Fruit fly (Drosophila melanogaster) whole organism, embryonic: ENCODE data around the gene gl.

ENCODE experiments used
- B-H1 ChIP-seq: fragments of 200-800 bp; sonication (Bioruptor generic); IDR thresholded peaks from 3 replicates; pipeline ENCODE4 v1.3.6; 2022; ENCODE audit warnings: missing biosample characterization, missing genetic modification characterization
- Bdp1 ChIP-seq: fragments of 200-800 bp; sonication (Bioruptor generic); optimal IDR thresholded peaks from 3 replicates; lab custom pipeline; 2016; ENCODE audit warnings: missing biosample characterization, missing genetic modification characterization
- CG11560 ChIP-seq: fragments of 200-800 bp; sonication (Bioruptor generic); IDR thresholded peaks from 3 replicates; pipeline ENCODE4 v1.3.6; 2022; ENCODE audit warnings: missing biosample characterization, missing genetic modification characterization
- CG12071 ChIP-seq: fragments of 200-800 bp; sonication (Bioruptor generic); optimal IDR thresholded peaks from 3 replicates; lab custom pipeline; 2018; ENCODE audit warnings: missing biosample characterization, mild to moderate bottlenecking, missing genetic modification characterization
- CG12155 ChIP-seq: fragments of 200-800 bp; sonication (Bioruptor generic); optimal IDR thresholded peaks from 3 replicates; lab custom pipeline; 2016; ENCODE audit warnings: missing biosample characterization, missing genetic modification characterization
- CG13424 ChIP-seq: fragments of 200-800 bp; sonication (Bioruptor generic); optimal IDR thresholded peaks from 2 replicates; lab custom pipeline; 2019; ENCODE audit warnings: missing biosample characterization, mild to moderate bottlenecking, missing genetic modification characterization, moderate library complexity
- CG14860 ChIP-seq: fragments of 200-800 bp; sonication (Bioruptor generic); IDR thresholded peaks from 3 replicates; pipeline ENCODE4 v1.3.6; 2022; ENCODE audit warnings: missing biosample characterization, missing genetic modification characterization; ENCODE audit not compliant: partially characterized antibody
- CG15601 ChIP-seq: fragments of 200-800 bp; sonication (Bioruptor generic); optimal IDR thresholded peaks from 3 replicates; lab custom pipeline; 2019; ENCODE audit warnings: missing biosample characterization, mild to moderate bottlenecking, missing genetic modification characterization, moderate library complexity
- CG15696 ChIP-seq: fragments of 200-800 bp; sonication (Bioruptor generic); optimal IDR thresholded peaks from 2 replicates; lab custom pipeline; 2019; ENCODE audit warnings: missing biosample characterization, mild to moderate bottlenecking, missing genetic modification characterization, moderate library complexity
- CG17568 ChIP-seq: fragments of 200-800 bp; sonication (Bioruptor generic); optimal IDR thresholded peaks from 2 replicates; lab custom pipeline; 2018; ENCODE audit warnings: missing biosample characterization, mild to moderate bottlenecking, missing genetic modification characterization, moderate library complexity
- CG18262 ChIP-seq: fragments of 200-800 bp; optimal IDR thresholded peaks from 3 replicates; lab custom pipeline; 2019; ENCODE audit warnings: missing biosample characterization, mild to moderate bottlenecking, missing genetic modification characterization, moderate library complexity
- CG2199 ChIP-seq: fragments of 200-800 bp; sonication (Bioruptor generic); IDR thresholded peaks from 3 replicates; pipeline ENCODE4 v1.3.6; 2022; ENCODE audit warnings: missing biosample characterization, missing genetic modification characterization
- CG2712 ChIP-seq: fragments of 200-800 bp; optimal IDR thresholded peaks from 3 replicates; lab custom pipeline; 2019; ENCODE audit warnings: missing biosample characterization, mild to moderate bottlenecking, missing genetic modification characterization, moderate library complexity
- CG4617 ChIP-seq: fragments of 200-800 bp; sonication (Bioruptor generic); optimal IDR thresholded peaks from 3 replicates; lab custom pipeline; 2016; ENCODE audit warnings: missing biosample characterization, missing genetic modification characterization, borderline replicate concordance
- CG4730 ChIP-seq: fragments of 200-800 bp; sonication (Bioruptor generic); IDR thresholded peaks from 2 replicates; pipeline ENCODE4 v1.3.6; 2022; ENCODE audit warnings: missing biosample characterization, missing genetic modification characterization
- CG6791 ChIP-seq: fragments of 200-800 bp; sonication (Bioruptor generic); IDR thresholded peaks from 3 replicates; pipeline ENCODE4 v1.3.6; 2022; ENCODE audit warnings: missing biosample characterization, missing genetic modification characterization; ENCODE audit not compliant: partially characterized antibody
- CG8089 ChIP-seq: fragments of 200-800 bp; sonication (Bioruptor generic); optimal IDR thresholded peaks from 3 replicates; lab custom pipeline; 2016; ENCODE audit warnings: missing biosample characterization, missing genetic modification characterization
- CG8944 ChIP-seq: fragments of 200-800 bp; sonication (Bioruptor generic); optimal IDR thresholded peaks from 3 replicates; lab custom pipeline; 2016; ENCODE audit warnings: missing biosample characterization, missing genetic modification characterization
- CG9215 ChIP-seq: fragments of 200-800 bp; sonication (Bioruptor generic); IDR thresholded peaks from 2 replicates; pipeline ENCODE4 v1.3.6; 2022; ENCODE audit warnings: missing biosample characterization, missing genetic modification characterization
- CG9609 ChIP-seq: fragments of 200-800 bp; sonication (Bioruptor generic); optimal IDR thresholded peaks from 3 replicates; lab custom pipeline; 2016; ENCODE audit warnings: missing biosample characterization, missing genetic modification characterization
- CG9817 ChIP-seq: fragments of 200-800 bp; sonication (Bioruptor generic); optimal IDR thresholded peaks from 2 replicates; lab custom pipeline; 2018; ENCODE audit warnings: missing biosample characterization, mild to moderate bottlenecking, missing genetic modification characterization, moderate library complexity
- CG9876 ChIP-seq: fragments of 200-800 bp; sonication (Bioruptor generic); optimal IDR thresholded peaks from 2 replicates; lab custom pipeline; 2016; ENCODE audit warnings: missing biosample characterization, missing genetic modification characterization
- Dip2 ChIP-seq: fragments of 200-800 bp; sonication (Bioruptor generic); IDR thresholded peaks from 2 replicates; pipeline ENCODE4 v1.3.6; 2022; ENCODE audit warnings: missing biosample characterization, missing genetic modification characterization
- Doc2 ChIP-seq: fragments of 200-800 bp; sonication (Bioruptor generic); IDR thresholded peaks from 2 replicates; pipeline ENCODE4 v1.3.6; 2022; ENCODE audit warnings: missing biosample characterization, missing genetic modification characterization
- ERR ChIP-seq: fragments of 200-800 bp; sonication (Bioruptor generic); optimal IDR thresholded peaks from 2 replicates; lab custom pipeline; 2016; ENCODE audit warnings: missing biosample characterization, missing genetic modification characterization
- Eip74EF ChIP-seq, 2 experiments: fragments of 200-800 bp in 1 of 2; fragments of >200 bp in 1 of 2; sonication (Bioruptor generic) in 1 of 2; optimal IDR thresholded peaks; 2 replicates each; lab custom pipeline; 2017 to 2019; ENCODE audit warnings: missing biosample characterization in 2 of 2, missing genetic modification characterization in 2 of 2, mild to moderate bottlenecking in 1 of 2, moderate library complexity in 1 of 2
- Elba2 ChIP-seq: fragments of 200-800 bp; sonication (Bioruptor generic); optimal IDR thresholded peaks from 3 replicates; lab custom pipeline; 2016; ENCODE audit warnings: missing biosample characterization, missing genetic modification characterization
- Fer3 ChIP-seq: fragments of 200-800 bp; sonication (Bioruptor generic); optimal IDR thresholded peaks from 2 replicates; lab custom pipeline; 2018; ENCODE audit warnings: missing biosample characterization, mild to moderate bottlenecking, missing genetic modification characterization, moderate library complexity
- HmgD ChIP-seq: fragments of 200-800 bp; sonication (Bioruptor generic); optimal IDR thresholded peaks from 3 replicates; lab custom pipeline; 2016; ENCODE audit warnings: missing biosample characterization, missing genetic modification characterization
- Hr39 ChIP-seq: fragments of >200 bp; optimal IDR thresholded peaks from 2 replicates; lab custom pipeline; 2017
- Med ChIP-seq: fragments of 200-800 bp; sonication (Bioruptor generic); peaks from one replicate; lab custom pipeline; 2016; ENCODE audit warnings: missing biosample characterization, missing genetic modification characterization, mild to moderate bottlenecking, inconsistent platforms, moderate library complexity
- Tbp ChIP-seq: fragments of >200 bp; optimal IDR thresholded peaks from 2 replicates; lab custom pipeline; 2018; ENCODE audit warnings: missing biosample characterization, missing genetic modification characterization
- bigmax ChIP-seq: fragments of 200-800 bp; sonication (Bioruptor generic); optimal IDR thresholded peaks from 2 replicates; lab custom pipeline; 2018; ENCODE audit warnings: missing biosample characterization, mild to moderate bottlenecking, missing genetic modification characterization
- br ChIP-seq: fragments of >200 bp; optimal IDR thresholded peaks from 2 replicates; lab custom pipeline; 2017
- corto ChIP-seq: fragments of 200-800 bp; sonication (Bioruptor generic); optimal IDR thresholded peaks from 2 replicates; lab custom pipeline; 2016; ENCODE audit warnings: missing biosample characterization, mild to moderate bottlenecking, missing genetic modification characterization, moderate library complexity
- ems ChIP-seq: fragments of 200-800 bp; sonication (Bioruptor generic); optimal IDR thresholded peaks from 3 replicates; lab custom pipeline; 2016; ENCODE audit warnings: missing biosample characterization, missing genetic modification characterization
- ewg ChIP-seq: fragments of 200-800 bp; sonication (Bioruptor generic); optimal IDR thresholded peaks from 3 replicates; lab custom pipeline; 2017; ENCODE audit warnings: mild to moderate bottlenecking, missing biosample characterization, missing genetic modification reagents, missing genetic modification characterization
- eyg ChIP-seq: fragments of 200-800 bp; sonication (Bioruptor generic); optimal IDR thresholded peaks from 3 replicates; lab custom pipeline; 2016; ENCODE audit warnings: missing biosample characterization, missing genetic modification characterization
- gro ChIP-seq: fragments of 200-800 bp; sonication (Bioruptor generic); optimal IDR thresholded peaks from 2 replicates; lab custom pipeline; 2016; ENCODE audit warnings: missing biosample characterization, missing genetic modification characterization
- hkb ChIP-seq, 2 experiments: fragments of 200-800 bp in 1 of 2; fragments of >200 bp in 1 of 2; sonication (Bioruptor generic) in 1 of 2; IDR thresholded peaks in 1 of 2; optimal IDR thresholded peaks in 1 of 2; 2 replicates each; pipeline versions ENCODE4 v1.3.6 to Lab custom; 2017 to 2022; ENCODE audit warnings: missing biosample characterization in 1 of 2, missing genetic modification characterization in 1 of 2
- ind ChIP-seq: fragments of 200-800 bp; sonication (Bioruptor generic); optimal IDR thresholded peaks from 3 replicates; lab custom pipeline; 2016; ENCODE audit warnings: missing biosample characterization, missing genetic modification characterization
- maf-S ChIP-seq: fragments of 200-800 bp; sonication (Bioruptor generic); optimal IDR thresholded peaks from 2 replicates; lab custom pipeline; 2016; ENCODE audit warnings: missing biosample characterization, missing genetic modification characterization
- nmo ChIP-seq: fragments of 200-800 bp; sonication (Bioruptor generic); optimal IDR thresholded peaks from 2 replicates; lab custom pipeline; 2018; ENCODE audit warnings: missing biosample characterization, mild to moderate bottlenecking, missing genetic modification characterization, moderate library complexity
- p53 ChIP-seq: fragments of 200-800 bp; sonication (Bioruptor generic); optimal IDR thresholded peaks from 2 replicates; lab custom pipeline; 2016; ENCODE audit warnings: missing biosample characterization, missing genetic modification characterization
- pros ChIP-seq: fragments of 200-800 bp; sonication (Bioruptor generic); optimal IDR thresholded peaks from 3 replicates; lab custom pipeline; 2019; ENCODE audit warnings: missing biosample characterization, mild to moderate bottlenecking, missing genetic modification characterization, moderate library complexity
- slp2 ChIP-seq: fragments of 200-800 bp; sonication (Bioruptor generic); optimal IDR thresholded peaks from 2 replicates; lab custom pipeline; 2016; ENCODE audit warnings: missing biosample characterization, missing genetic modification characterization
- sug ChIP-seq: fragments of 200-800 bp; optimal IDR thresholded peaks from 2 replicates; lab custom pipeline; 2019; ENCODE audit warnings: missing biosample characterization, mild to moderate bottlenecking, missing genetic modification characterization, moderate library complexity
- tna ChIP-seq: fragments of 200-800 bp; sonication (Bioruptor generic); IDR thresholded peaks from 2 replicates; pipeline ENCODE4 v1.3.6; 2022; ENCODE audit warnings: missing biosample characterization, missing genetic modification characterization; ENCODE audit not compliant: partially characterized antibody
- ttk ChIP-seq: fragments of 200-800 bp; sonication (Bioruptor generic); IDR thresholded peaks from 2 replicates; pipeline ENCODE4 v2.1.2; 2022; ENCODE audit warnings: missing biosample characterization, missing genetic modification characterization
- usp ChIP-seq: fragments of >200 bp; optimal IDR thresholded peaks from 2 replicates; lab custom pipeline; 2017; ENCODE audit warnings: missing biosample characterization, missing genetic modification characterization
- zfh1 ChIP-seq: fragments of 200-800 bp; sonication (Bioruptor generic); IDR thresholded peaks from 3 replicates; pipeline ENCODE4 v1.3.6; 2022; ENCODE audit warnings: missing biosample characterization, missing genetic modification characterization

The gl gene

DNA sequence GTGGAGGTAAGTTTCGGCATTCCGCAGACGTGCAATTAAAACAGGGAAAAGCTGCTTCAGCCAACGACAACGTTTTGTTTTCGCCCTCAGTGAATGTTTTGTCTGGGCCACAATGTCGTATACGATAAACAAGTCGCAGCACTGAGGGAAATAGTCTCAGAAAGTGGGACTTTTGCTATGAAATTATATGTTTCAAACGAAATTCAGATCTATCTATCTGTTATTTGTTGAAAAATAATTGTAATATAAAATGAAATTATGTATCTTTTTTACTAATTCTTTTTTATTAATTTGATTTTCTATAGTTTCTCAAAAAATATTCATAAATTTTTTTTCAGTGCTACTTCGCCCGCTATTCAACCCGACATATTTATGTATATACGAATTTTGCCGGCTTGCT is 20.9 kb upstream of the gl start (continued):
- TF ChIP-seq Doc2 (no peak), CG11560 (no peak), CG9609 (GFP tag; lab: Kevin White, UChicago) (no peak), sug (tag; lab: Kevin White, UChicago) (peak; percentile 32), CG17568 (GFP tag; lab: Kevin White, UChicago) (no peak), CG8089 (GFP tag; lab: Kevin White, UChicago) (no peak), Bdp1 (GFP tag; lab: Kevin White, UChicago) (no peak), CG12155 (GFP tag; lab: Kevin White, UChicago) (no peak), CG15601 (tag; lab: Kevin White, UChicago) (no peak), CG9817 (peak; percentile 39), Tbp (GFP tag; lab: Kevin White, UChicago) (no peak), CG4730 (GFP tag; lab: Robert Waterston, UW) (no peak), zfh1 (GFP tag; lab: Robert Waterston, UW) (no peak; the same call in 2 of the 3 replicates), CG13424 (peak; percentile 61), Hr39 (lab: Kevin White, UChicago) (no peak), Eip74EF (GFP tag; optimal IDR thresholded peaks at IDR 0.05; lab: Kevin White, UChicago) (no peak), CG6791 (no peak), pros (no peak), ems (GFP tag; lab: Kevin White, UChicago) (no peak), CG4617 (GFP tag; lab: Kevin White, UChicago) (no peak), maf-S (GFP tag; lab: Kevin White, UChicago) (no peak), corto (peak; percentile 38), gro (no peak), B-H1 (no peak), slp2 (GFP tag; lab: Kevin White, UChicago) (no peak), Elba2 (no peak), CG14860 (GFP tag; lab: Robert Waterston, UW) (no peak), ind (peak; percentile 39), CG8944 (no peak), ewg (no peak), p53 (GFP tag; lab: Kevin White, UChicago) (no peak), CG12071 (GFP tag; lab: Kevin White, UChicago) (no peak), CG9876 (GFP tag; lab: Kevin White, UChicago) (no peak), HmgD (no peak), Med (peak; percentile 86), eyg (GFP tag; lab: Kevin White, UChicago) (no peak), bigmax (GFP tag; lab: Kevin White, UChicago) (no peak), Dip2 (no peak), ERR (GFP tag; lab: Kevin White, UChicago) (no peak), ttk (GFP tag; lab: Robert Waterston, UW) (no peak), nmo (GFP tag; lab: Kevin White, UChicago) (peak; percentile 52), hkb (optimal IDR thresholded peaks at IDR 0.05; lab: Kevin White, UChicago) (no peak), hkb (GFP tag; IDR thresholded peaks at IDR 0.05; lab: Robert Waterston, UW) (peak; percentile 67; the same call in 1 of the 2 replicates), CG2712 (tag; lab: Kevin White, UChicago) (peak; percentile 64), CG2199 (no peak), tna (no peak), br (lab: Kevin White, UChicago) (no peak), CG9215 (GFP tag; lab: Robert Waterston, UW) (peak; percentile 45), Fer3 (tag; lab: Kevin White, UChicago) (no peak), CG18262 (tag; lab: Kevin White, UChicago) (no peak), usp (GFP tag; lab: Kevin White, UChicago) (no peak), CG15696 (tag; lab: Kevin White, UChicago) (no peak)
